Fruit fly (Drosophila melanogaster) whole organism, embryonic: ENCODE results near the gene pico.

Experiments
- ATbp ChIP-seq: fragments of 200-800 bp; sonication (Bioruptor generic); optimal IDR thresholded peaks from 2 replicates; lab custom pipeline; 2017; ENCODE audit warnings: missing biosample characterization, mild to moderate bottlenecking, missing genetic modification characterization, missing genetic modification reagents
- Ada2b ChIP-seq: fragments of 200-800 bp; sonication (Bioruptor generic); IDR thresholded peaks from 2 replicates; pipeline ENCODE4 v1.3.6; 2022; ENCODE audit warnings: missing biosample characterization, missing genetic modification characterization
- Adf1 ChIP-seq: fragments of 200-800 bp; sonication (Bioruptor generic); IDR thresholded peaks from 2 replicates; pipeline ENCODE4 v1.3.6; 2022; ENCODE audit warnings: missing biosample characterization, missing genetic modification characterization
- Awh ChIP-seq: fragments of 200-800 bp; sonication (Bioruptor generic); IDR thresholded peaks from 2 replicates; pipeline ENCODE4, ENCODE4 v1.3.6; 2022; ENCODE audit warnings: missing biosample characterization, missing genetic modification characterization
- BEAF-32 ChIP-seq: fragments of 200-800 bp; sonication (Bioruptor generic); optimal IDR thresholded peaks from 3 replicates; lab custom pipeline; 2017; ENCODE audit warnings: missing biosample characterization, missing genetic modification characterization, mild to moderate bottlenecking, moderate library complexity, missing genetic modification reagents
- CG10209 ChIP-seq: fragments of 200-800 bp; sonication (Bioruptor generic); optimal IDR thresholded peaks from 3 replicates; lab custom pipeline; 2017; ENCODE audit warnings: missing biosample characterization, mild to moderate bottlenecking, missing genetic modification characterization, missing genetic modification reagents
- CG10654 ChIP-seq: fragments of 200-800 bp; sonication (Bioruptor generic); optimal IDR thresholded peaks from 2 replicates; lab custom pipeline; 2016; ENCODE audit warnings: missing biosample characterization, missing genetic modification characterization
- CG10959 ChIP-seq: fragments of 200-800 bp; sonication (Bioruptor generic); IDR thresholded peaks from 2 replicates; pipeline ENCODE4 v1.3.6; 2022; ENCODE audit warnings: missing biosample characterization, missing genetic modification characterization
- CG13296 ChIP-seq: fragments of 200-800 bp; sonication (Bioruptor generic); optimal IDR thresholded peaks from 3 replicates; lab custom pipeline; 2018; ENCODE audit warnings: missing biosample characterization, mild to moderate bottlenecking, missing genetic modification characterization
- CG13424 ChIP-seq: fragments of 200-800 bp; sonication (Bioruptor generic); optimal IDR thresholded peaks from 2 replicates; lab custom pipeline; 2019; ENCODE audit warnings: missing biosample characterization, mild to moderate bottlenecking, missing genetic modification characterization, moderate library complexity
- CG14710 ChIP-seq: fragments of 200-800 bp; sonication (Bioruptor generic); optimal IDR thresholded peaks from 3 replicates; lab custom pipeline; 2019; ENCODE audit warnings: missing biosample characterization, mild to moderate bottlenecking, missing genetic modification characterization, moderate library complexity
- CG15696 ChIP-seq: fragments of 200-800 bp; sonication (Bioruptor generic); optimal IDR thresholded peaks from 2 replicates; lab custom pipeline; 2019; ENCODE audit warnings: missing biosample characterization, mild to moderate bottlenecking, missing genetic modification characterization, moderate library complexity
- CG16779 ChIP-seq: fragments of 200-800 bp; sonication (Bioruptor generic); IDR thresholded peaks from 2 replicates; pipeline ENCODE4 v1.3.6; 2022; ENCODE audit warnings: missing biosample characterization, missing genetic modification characterization
- CG17385 ChIP-seq: fragments of 200-800 bp; sonication (Bioruptor generic); optimal IDR thresholded peaks from 3 replicates; lab custom pipeline; 2018; ENCODE audit warnings: missing biosample characterization, mild to moderate bottlenecking, missing genetic modification characterization
- CG17568 ChIP-seq: fragments of 200-800 bp; sonication (Bioruptor generic); optimal IDR thresholded peaks from 2 replicates; lab custom pipeline; 2018; ENCODE audit warnings: missing biosample characterization, mild to moderate bottlenecking, missing genetic modification characterization, moderate library complexity
- CG17829 ChIP-seq: fragments of 200-800 bp; optimal IDR thresholded peaks from 2 replicates; lab custom pipeline; 2019; ENCODE audit warnings: missing biosample characterization, mild to moderate bottlenecking, missing genetic modification characterization, moderate library complexity
- CG2202 ChIP-seq: fragments of 200-800 bp; sonication (Bioruptor generic); optimal IDR thresholded peaks from 2 replicates; lab custom pipeline; 2018; ENCODE audit warnings: missing biosample characterization, mild to moderate bottlenecking, missing genetic modification characterization
- CG3407 ChIP-seq: fragments of 200-800 bp; sonication (Bioruptor generic); optimal IDR thresholded peaks from 2 replicates; lab custom pipeline; 2018; ENCODE audit warnings: missing biosample characterization, mild to moderate bottlenecking, missing genetic modification characterization
- CG4854 ChIP-seq: fragments of 200-800 bp; sonication (Bioruptor generic); optimal IDR thresholded peaks from 2 replicates; lab custom pipeline; 2016; ENCODE audit warnings: missing biosample characterization, missing genetic modification characterization, inconsistent platforms
- CG6813 ChIP-seq: fragments of 200-800 bp; sonication (Bioruptor generic); optimal IDR thresholded peaks from 2 replicates; lab custom pipeline; 2017; ENCODE audit warnings: missing biosample characterization, missing genetic modification characterization, mild to moderate bottlenecking, moderate library complexity, missing genetic modification reagents
- CG7745 ChIP-seq: fragments of 200-800 bp; sonication (Bioruptor generic); optimal IDR thresholded peaks from 2 replicates; lab custom pipeline; 2018; ENCODE audit warnings: missing biosample characterization, mild to moderate bottlenecking, missing genetic modification characterization, moderate library complexity
- D ChIP-seq, 2 experiments: fragments of 200-800 bp in 1 of 2; fragments of >200 bp in 1 of 2; sonication (Bioruptor generic) in 1 of 2; optimal IDR thresholded peaks; 2 replicates in 1 of 2; 3 replicates in 1 of 2; lab custom pipeline; 2017; ENCODE audit warnings: mild to moderate bottlenecking in 1 of 2, missing biosample characterization in 1 of 2, missing genetic modification characterization in 1 of 2, missing genetic modification reagents in 1 of 2
- HLH54F ChIP-seq: fragments of 200-800 bp; sonication (Bioruptor generic); optimal IDR thresholded peaks from 3 replicates; lab custom pipeline; 2016; ENCODE audit warnings: missing biosample characterization, missing genetic modification characterization
- Hr78 ChIP-seq, 2 experiments: fragments of 200-800 bp in 1 of 2; fragments of >200 bp in 1 of 2; sonication (Bioruptor generic) in 1 of 2; optimal IDR thresholded peaks; 2 replicates each; lab custom pipeline; 2017 to 2019; ENCODE audit warnings: missing biosample characterization in 2 of 2, missing genetic modification characterization in 2 of 2, mild to moderate bottlenecking in 1 of 2, moderate library complexity in 1 of 2
- NC2α ChIP-seq: fragments of 200-800 bp; sonication (Bioruptor generic); optimal IDR thresholded peaks from 2 replicates; lab custom pipeline; 2016; ENCODE audit warnings: missing biosample characterization, missing genetic modification characterization
- Nf-YA ChIP-seq: fragments of 200-800 bp; sonication (Bioruptor generic); IDR thresholded peaks from 2 replicates; pipeline ENCODE4 v1.3.6; 2022; ENCODE audit warnings: missing biosample characterization, missing genetic modification characterization
- Pdp1 ChIP-seq, 2 experiments: fragments of 200-800 bp; sonication (Bioruptor generic); optimal IDR thresholded peaks; 3 replicates each; lab custom pipeline; 2016; ENCODE audit warnings: missing biosample characterization in 2 of 2, missing genetic modification characterization in 2 of 2, mild to moderate bottlenecking in 1 of 2, moderate library complexity in 1 of 2
- Scr ChIP-seq: fragments of 200-800 bp; sonication (Bioruptor generic); IDR thresholded peaks from 2 replicates; pipeline ENCODE4 v1.3.6; 2022; ENCODE audit warnings: missing biosample characterization, missing genetic modification characterization; ENCODE audit not compliant: partially characterized antibody
- abd-A ChIP-seq: fragments of 200-800 bp; sonication (Bioruptor generic); optimal IDR thresholded peaks from 3 replicates; lab custom pipeline; 2019; ENCODE audit warnings: missing biosample characterization, mild to moderate bottlenecking, missing genetic modification characterization, moderate library complexity
- bab2 ChIP-seq: fragments of 200-800 bp; sonication (Bioruptor generic); optimal IDR thresholded peaks from 2 replicates; lab custom pipeline; 2016; ENCODE audit warnings: missing biosample characterization, missing genetic modification characterization
- caup ChIP-seq: fragments of 200-800 bp; sonication (Bioruptor generic); optimal IDR thresholded peaks from 3 replicates; lab custom pipeline; 2017; ENCODE audit warnings: missing biosample characterization, mild to moderate bottlenecking, missing genetic modification characterization, moderate library complexity; ENCODE audit not compliant: severe bottlenecking
- cg ChIP-seq: fragments of 200-800 bp; sonication (Bioruptor generic); optimal IDR thresholded peaks from 3 replicates; lab custom pipeline; 2019; ENCODE audit warnings: missing biosample characterization, mild to moderate bottlenecking, missing genetic modification characterization, moderate library complexity
- chif ChIP-seq, 2 experiments: fragments of 200-800 bp; sonication (Bioruptor generic); optimal IDR thresholded peaks; 3 replicates each; lab custom pipeline; 2016; ENCODE audit warnings: missing biosample characterization in 2 of 2, missing genetic modification characterization in 2 of 2
- crol ChIP-seq: fragments of 200-800 bp; sonication (Bioruptor generic); IDR thresholded peaks from 2 replicates; pipeline ENCODE4 v1.3.6; 2022; ENCODE audit warnings: missing biosample characterization, missing genetic modification characterization
- dimm ChIP-seq: fragments of 200-800 bp; sonication (Bioruptor generic); IDR thresholded peaks from 2 replicates; pipeline ENCODE4 v1.3.6; 2022; ENCODE audit warnings: missing biosample characterization, missing genetic modification characterization
- grau ChIP-seq: fragments of 200-800 bp; optimal IDR thresholded peaks from 3 replicates; lab custom pipeline; 2019; ENCODE audit warnings: missing biosample characterization, mild to moderate bottlenecking, missing genetic modification characterization, moderate library complexity
- lola ChIP-seq, 3 experiments: fragments of >200 bp in 2 of 3; fragments of 200-800 bp in 1 of 3; sonication (Bioruptor generic) in 1 of 3; optimal IDR thresholded peaks; 2 replicates each; lab custom pipeline; 2017 to 2019; ENCODE audit warnings: missing biosample characterization in 3 of 3, missing genetic modification characterization in 3 of 3, mild to moderate bottlenecking in 1 of 3, moderate library complexity in 1 of 3
- maf-S ChIP-seq: fragments of 200-800 bp; sonication (Bioruptor generic); optimal IDR thresholded peaks from 2 replicates; lab custom pipeline; 2016; ENCODE audit warnings: missing biosample characterization, missing genetic modification characterization
- nom ChIP-seq: fragments of 200-800 bp; sonication (Bioruptor generic); optimal IDR thresholded peaks from 2 replicates; lab custom pipeline; 2017; ENCODE audit warnings: missing biosample characterization, missing genetic modification characterization, mild to moderate bottlenecking, moderate library complexity, missing genetic modification reagents
- pan ChIP-seq, 4 experiments: fragments of >200 bp in 3 of 4; fragments of 200-800 bp in 1 of 4; sonication (Bioruptor generic) in 1 of 4; optimal IDR thresholded peaks in 3 of 4; IDR thresholded peaks in 1 of 4; 2 replicates each; pipeline versions ENCODE4 v1.3.6 to Lab custom; 2017 to 2022; ENCODE audit warnings: missing biosample characterization in 2 of 4, missing genetic modification characterization in 2 of 4, mixed read lengths in 1 of 4
- pum ChIP-seq: fragments of 200-800 bp; sonication (Bioruptor generic); optimal IDR thresholded peaks from 2 replicates; lab custom pipeline; 2016; ENCODE audit warnings: missing biosample characterization, missing genetic modification characterization
- row ChIP-seq: fragments of 200-800 bp; sonication (Bioruptor generic); IDR thresholded peaks from 3 replicates; pipeline ENCODE4 v1.3.6; 2022; ENCODE audit warnings: missing biosample characterization, missing genetic modification characterization
- sqz ChIP-seq: fragments of 200-800 bp; sonication (Bioruptor generic); optimal IDR thresholded peaks from 3 replicates; lab custom pipeline; 2018; ENCODE audit warnings: missing biosample characterization, mild to moderate bottlenecking, missing genetic modification characterization
- unc-4 ChIP-seq: fragments of 200-800 bp; sonication (Bioruptor generic); IDR thresholded peaks from 2 replicates; pipeline ENCODE4 v1.3.6; 2022; ENCODE audit warnings: missing biosample characterization, missing genetic modification characterization; ENCODE audit not compliant: partially characterized antibody
- vvl ChIP-seq: fragments of 200-800 bp; sonication (Bioruptor generic); IDR thresholded peaks from 2 replicates; pipeline ENCODE4 v1.3.6; 2022; ENCODE audit warnings: missing biosample characterization, missing genetic modification characterization
- wek ChIP-seq: fragments of 200-800 bp; sonication (Bioruptor generic); optimal IDR thresholded peaks from 3 replicates; lab custom pipeline; 2018; ENCODE audit warnings: missing biosample characterization, mild to moderate bottlenecking, missing genetic modification characterization, moderate library complexity
- yki ChIP-seq: fragments of >200 bp; optimal IDR thresholded peaks from 3 replicates; lab custom pipeline; 2018

pico gene

DNA sequence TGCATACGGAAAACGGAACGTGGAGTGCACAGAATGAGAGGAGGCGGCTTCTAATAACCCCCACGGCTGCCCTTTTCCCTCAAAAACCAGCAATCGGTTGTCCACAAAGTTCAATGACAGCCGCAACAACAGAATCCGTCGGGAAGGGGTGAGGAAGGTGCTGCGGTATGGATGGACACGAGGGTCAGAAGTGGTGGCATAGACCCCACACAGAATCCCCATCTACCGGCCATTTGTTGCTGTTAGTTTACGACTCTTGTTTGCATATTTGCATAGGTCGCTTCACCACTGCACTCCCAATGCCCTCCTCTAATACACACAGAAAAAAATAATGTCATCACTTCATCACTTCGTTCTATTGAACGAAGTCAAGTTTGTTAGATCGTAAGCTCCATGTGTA is 12.8 kb downstream of the pico start (continued):
- peak in 1 of 2 experiments; percentile 32 for TF ChIP-seq chif (GFP tag; optimal IDR thresholded peaks at IDR 0.05; lab: Kevin White, UChicago)
- TF ChIP-seq D (optimal IDR thresholded peaks at IDR 0.05; lab: Kevin White, UChicago), result no peak
- TF ChIP-seq D (GFP tag; optimal IDR thresholded peaks at IDR 0.05; lab: Kevin White, UChicago), result peak; percentile 18
- no peak for TF ChIP-seq BEAF-32 (GFP tag; lab: Kevin White, UChicago)
- TF ChIP-seq yki, result no peak
- peak; percentile 51 for TF ChIP-seq CG15696 (tag; lab: Kevin White, UChicago)
- TF ChIP-seq NC2α (GFP tag; lab: Kevin White, UChicago), result no peak
- no peak for TF ChIP-seq caup
- peak; percentile 37 for TF ChIP-seq CG6813 (GFP tag; lab: Kevin White, UChicago)
- peak; percentile 25 for TF ChIP-seq CG3407 (GFP tag; lab: Kevin White, UChicago)
- no peak for TF ChIP-seq maf-S (GFP tag; lab: Kevin White, UChicago)
- TF ChIP-seq CG7745 (tag; lab: Kevin White, UChicago), result no peak
- peak; percentile 30 for TF ChIP-seq CG2202
- TF ChIP-seq CG10209 (GFP tag; lab: Kevin White, UChicago), result peak; percentile 2
- TF ChIP-seq Ada2b (GFP tag; lab: Robert Waterston, UW), result no peak
- TF ChIP-seq HLH54F (GFP tag; lab: Kevin White, UChicago), result no peak
- TF ChIP-seq CG14710 (tag; lab: Kevin White, UChicago), result peak; percentile 19
- no peak for TF ChIP-seq CG17568 (GFP tag; lab: Kevin White, UChicago)
- TF ChIP-seq Nf-YA (GFP tag; lab: Robert Waterston, UW), result no peak
- TF ChIP-seq crol (GFP tag; lab: Robert Waterston, UW), result peak; percentile 57
- TF ChIP-seq bab2 (GFP tag; lab: Kevin White, UChicago), result peak; percentile 29
- TF ChIP-seq vvl, result 0 out of 2 replicates have a peak, but pooled peaks have one; percentile 18
- peak in 1 of 2 experiments; percentile 57 for TF ChIP-seq Hr78 (GFP tag; optimal IDR thresholded peaks at IDR 0.05; lab: Kevin White, UChicago)
- peak; percentile 19 for TF ChIP-seq wek (GFP tag; lab: Kevin White, UChicago)
- peak in 1 of 3 experiments; percentile 17 for TF ChIP-seq lola (GFP tag; optimal IDR thresholded peaks at IDR 0.05; lab: Kevin White, UChicago)
- TF ChIP-seq ATbp, result peak; percentile 38
- TF ChIP-seq, all 482 proteins: peak for 37

DNA sequence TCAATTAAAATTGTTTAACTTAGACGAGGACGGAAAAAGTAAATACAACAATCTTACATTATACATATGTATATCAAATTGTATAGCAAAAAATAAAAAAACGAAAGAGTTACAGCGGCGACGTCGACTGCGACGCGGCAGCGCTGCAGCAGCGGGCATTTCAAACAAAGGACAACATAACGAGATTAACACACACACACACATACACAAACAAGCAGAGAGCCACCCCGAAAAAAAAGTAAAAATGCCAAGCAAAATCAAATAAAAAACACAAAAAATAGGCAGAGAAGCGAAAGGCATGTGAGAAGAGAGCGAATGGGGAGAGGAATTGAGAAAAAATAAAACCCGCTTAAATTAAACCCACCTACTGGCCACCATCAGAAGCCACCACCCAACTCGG is 24.1 kb downstream of the pico start:
- TF ChIP-seq abd-A (tag; lab: Kevin White, UChicago), result peak; percentile 14
- TF ChIP-seq Adf1 (GFP tag; lab: Robert Waterston, UW), result peak; percentile 65
- TF ChIP-seq CG17829, result no peak
- TF ChIP-seq CG17385 (GFP tag; lab: Kevin White, UChicago), result no peak
- peak; percentile 62 for TF ChIP-seq sqz
- no peak for TF ChIP-seq unc-4 (GFP tag; lab: Robert Waterston, UW)
- no peak for TF ChIP-seq Pdp1 (GFP tag; optimal IDR thresholded peaks at IDR 0.05; lab: Kevin White, UChicago)
- TF ChIP-seq nom (GFP tag; lab: Kevin White, UChicago), result peak; percentile 7
- TF ChIP-seq dimm (GFP tag; lab: Robert Waterston, UW), result no peak
- no peak for TF ChIP-seq Scr

DNA sequence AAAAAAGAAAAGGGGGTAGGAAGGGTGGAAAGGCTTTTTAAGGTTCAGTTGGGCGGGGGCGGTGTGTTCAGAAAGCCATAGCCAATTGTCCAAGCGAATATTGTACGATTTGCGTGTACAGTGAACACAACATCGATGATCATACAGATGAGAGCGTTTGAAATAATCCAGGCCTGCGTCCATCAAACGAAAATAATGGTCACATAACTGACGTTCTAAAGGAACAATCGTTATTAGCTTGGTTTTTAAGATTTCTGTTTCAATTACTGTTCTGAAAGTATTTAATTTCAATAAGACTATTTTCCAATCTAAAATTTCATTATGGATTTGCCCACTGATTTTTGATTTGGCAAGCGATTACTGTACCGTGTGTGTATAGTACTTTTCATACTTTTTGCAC is 26.7 kb downstream of the pico start:
- TF ChIP-seq CG16779 (GFP tag; lab: Robert Waterston, UW) (no peak), CG13424 (tag; lab: Kevin White, UChicago) (peak; percentile 30), Awh (GFP tag; lab: Robert Waterston, UW) (no peak), CG13296 (GFP tag; lab: Kevin White, UChicago) (no peak), crol (GFP tag; lab: Robert Waterston, UW) (no peak), D (optimal IDR thresholded peaks at IDR 0.05; lab: Kevin White, UChicago) (no peak), D (GFP tag; optimal IDR thresholded peaks at IDR 0.05; lab: Kevin White, UChicago) (no peak), row (GFP tag; lab: Robert Waterston, UW) (peak; percentile 30; the same call in 1 of the 3 replicates), cg (GFP tag; lab: Kevin White, UChicago) (no peak), CG4854 (GFP tag; lab: Kevin White, UChicago) (no peak), CG10654 (GFP tag; lab: Kevin White, UChicago) (no peak), pum (GFP tag; lab: Kevin White, UChicago) (no peak), grau (peak; percentile 72), CG10959 (GFP tag; lab: Robert Waterston, UW) (no peak), pan (optimal IDR thresholded peaks at IDR 0.05; lab: Kevin White, UChicago) (no peak), pan (GFP tag; optimal IDR thresholded peaks at IDR 0.05 in 1 of 2, IDR thresholded peaks at IDR 0.05 in 1 of 2) (peak in 1 of 2 experiments; percentile 11)
